Fruit fly (Drosophila melanogaster) whole organism, wandering third instar larva: Measurements from ENCODE around the gene Arts.

ENCODE experiments used
- Abd-B ChIP-seq: fragments of >200 bp; optimal IDR thresholded peaks from 2 replicates; lab custom pipeline; 2017; ENCODE audit warnings: missing biosample characterization, missing genetic modification characterization
- GATAd ChIP-seq: sonication (Bioruptor generic); optimal IDR thresholded peaks from 2 replicates; lab custom pipeline; 2016; ENCODE audit warnings: missing biosample characterization, missing genetic modification characterization
- Hr78 ChIP-seq: fragments of >200 bp; optimal IDR thresholded peaks from 2 replicates; lab custom pipeline; 2017; ENCODE audit warnings: missing biosample characterization, missing genetic modification characterization
- Mio ChIP-seq: sonication (Bioruptor generic); optimal IDR thresholded peaks from 2 replicates; lab custom pipeline; 2016; ENCODE audit warnings: missing biosample characterization, missing genetic modification characterization
- Myc ChIP-seq: fragments of >200 bp; optimal IDR thresholded peaks from 2 replicates; lab custom pipeline; 2017
- N ChIP-seq: fragments of >200 bp; optimal IDR thresholded peaks from 2 replicates; lab custom pipeline; 2018; ENCODE audit warnings: missing biosample characterization, missing external identifiers, missing genetic modification characterization
- OdsH ChIP-seq: fragments of 200-800 bp; sonication (Bioruptor generic); optimal IDR thresholded peaks from 2 replicates; lab custom pipeline; 2016; ENCODE audit warnings: missing biosample characterization, mild to moderate bottlenecking, missing genetic modification characterization
- Sp1 ChIP-seq: fragments of 200-800 bp; sonication (Bioruptor generic); optimal IDR thresholded peaks from 3 replicates; lab custom pipeline; 2019; ENCODE audit warnings: missing biosample characterization, mild to moderate bottlenecking, missing genetic modification characterization, moderate library complexity
- Vsx2 ChIP-seq: fragments of 200-300, 225-300 bp; sonication (Bioruptor generic); optimal IDR thresholded peaks from 2 replicates; lab custom pipeline; 2018; ENCODE audit warnings: missing biosample characterization, missing genetic modification characterization; ENCODE audit not compliant: partially characterized antibody
- br ChIP-seq: fragments of 200-800 bp; sonication (Bioruptor generic); optimal IDR thresholded peaks from 2 replicates; lab custom pipeline; 2016; ENCODE audit warnings: missing biosample characterization, missing genetic modification characterization
- dmrt93B ChIP-seq: fragments of 200-800 bp; sonication (Bioruptor generic); optimal IDR thresholded peaks from 2 replicates; lab custom pipeline; 2018; ENCODE audit warnings: missing biosample characterization, mild to moderate bottlenecking, missing genetic modification characterization
- ey ChIP-seq: fragments of 200-800 bp; sonication (Bioruptor generic); optimal IDR thresholded peaks from 2 replicates; lab custom pipeline; 2016; ENCODE audit warnings: missing biosample characterization, missing genetic modification characterization
- h ChIP-seq: fragments of 200-800 bp; sonication (Bioruptor generic); optimal IDR thresholded peaks from 3 replicates; lab custom pipeline; 2016; ENCODE audit warnings: missing biosample characterization, mild to moderate bottlenecking, missing genetic modification characterization
- pan ChIP-seq: fragments of >200 bp; optimal IDR thresholded peaks from 2 replicates; lab custom pipeline; 2017

DNA sequence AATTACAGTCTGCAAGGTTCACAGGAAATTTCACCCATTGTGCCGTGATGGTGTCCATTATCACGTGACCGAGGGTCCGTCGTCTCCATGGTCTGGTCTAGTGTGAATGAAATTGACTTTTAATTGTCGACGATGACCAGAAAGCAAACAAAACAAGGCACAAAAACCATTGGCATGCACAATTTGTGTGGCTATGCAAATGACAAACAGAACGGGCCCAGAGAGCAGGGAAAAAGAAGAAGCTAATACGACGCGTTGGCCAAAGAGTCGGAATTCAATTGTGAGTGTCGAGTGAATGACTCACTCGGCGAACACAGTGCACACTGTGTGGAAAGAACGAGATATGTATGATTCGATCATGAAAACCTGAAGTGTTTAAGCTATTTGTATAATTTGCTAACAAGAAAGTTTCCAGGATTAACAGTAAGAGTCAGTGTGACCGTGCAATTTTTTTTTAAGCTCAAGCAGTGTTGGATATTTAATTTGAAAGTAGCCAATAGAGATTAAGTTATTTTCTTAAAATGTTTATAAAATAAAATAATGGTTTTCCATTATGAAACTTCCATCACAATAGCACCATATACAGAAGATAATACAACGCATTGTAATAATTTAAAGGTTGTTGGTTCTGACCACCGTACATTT lies 33.0 kb downstream of the Arts start:
- TF ChIP-seq br (GFP tag; lab: Kevin White, UChicago) (no peak), OdsH (no peak), Myc (lab: Kevin White, UChicago) (no peak), Mio (GFP tag; lab: Kevin White, UChicago) (no peak), Abd-B (no peak), Sp1 (GFP tag; lab: Kevin White, UChicago) (no peak), ey (GFP tag; lab: Kevin White, UChicago) (peak; percentile 14), Hr78 (GFP tag; lab: Kevin White, UChicago) (no peak), Vsx2 (GFP tag; lab: Kevin White, UChicago) (no peak), h (GFP tag; lab: Kevin White, UChicago) (peak; percentile 33), dmrt93B (no peak), pan (no peak), N (GFP tag; lab: Kevin White, UChicago) (no peak), GATAd (GFP tag; lab: Kevin White, UChicago) (no peak)
